Fruit fly (Drosophila melanogaster): ENCODE data around the gene CG10096.

The CG10096 gene

DNA sequence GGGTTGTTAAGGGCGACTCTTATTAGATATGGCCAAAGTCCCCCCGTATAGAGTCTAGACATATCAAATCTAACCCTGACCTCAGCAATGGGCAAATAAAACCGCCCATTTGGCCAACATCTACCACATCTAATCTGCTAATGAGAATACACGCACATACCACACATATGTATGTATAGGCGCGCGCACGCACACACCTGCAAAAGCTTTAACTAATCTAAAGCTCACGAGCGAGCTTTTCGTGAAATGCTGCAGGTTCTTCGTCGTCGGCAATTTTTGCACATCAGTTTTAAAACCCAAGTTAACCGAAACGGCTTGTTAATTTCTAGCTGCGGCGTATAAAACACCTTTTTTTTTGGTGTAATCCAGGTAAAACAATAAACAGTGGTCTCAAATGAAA, 48.0 kb upstream of the CG10096 start (continued):
- TF ChIP-seq Scr (GFP tag; IDR thresholded peaks at IDR 0.05; ENCODE audit: partially characterized antibody) (0 out of 2 replicates have a peak, but pooled peaks have one; percentile 12), Ravus (GFP tag; IDR thresholded peaks at IDR 0.05) (no peak), Hr39 (optimal IDR thresholded peaks at IDR 0.05) (no peak), MTF-1 (GFP tag; optimal IDR thresholded peaks at IDR 0.05; ENCODE audit: borderline replicate concordance) (no peak), YL-1 (GFP tag; optimal IDR thresholded peaks at IDR 0.05) (no peak), NK7.1 (GFP tag; optimal IDR thresholded peaks at IDR 0.05) (no peak), twi (tag; optimal IDR thresholded peaks at IDR 0.05) (no peak), CG12236 (GFP tag; optimal IDR thresholded peaks at IDR 0.05) (no peak), CG12942 (GFP tag; optimal IDR thresholded peaks at IDR 0.05) (no peak), CG17802 (tag; optimal IDR thresholded peaks at IDR 0.05) (no peak), CG13287 (GFP tag; IDR thresholded peaks at IDR 0.05; ENCODE audit: partially characterized antibody) (peak; percentile 14; the same call in 1 of the 2 replicates), dmrt11E (tag; optimal IDR thresholded peaks at IDR 0.05) (no peak), CG7839 (tag; optimal IDR thresholded peaks at IDR 0.05) (no peak), CG4424 (GFP tag; optimal IDR thresholded peaks at IDR 0.05) (no peak), CTCF (GFP tag; optimal IDR thresholded peaks at IDR 0.05) (no peak), Dad (GFP tag; optimal IDR thresholded peaks at IDR 0.05) (no peak), ap (GFP tag; IDR thresholded peaks at IDR 0.05) (no peak), CG6689 (GFP tag; IDR thresholded peaks at IDR 0.05) (no peak), CG12299 (tag; optimal IDR thresholded peaks at IDR 0.05) (no peak), crp (GFP tag; optimal IDR thresholded peaks at IDR 0.05) (no peak), tup (GFP tag; optimal IDR thresholded peaks at IDR 0.05) (no peak), chinmo (GFP tag; IDR thresholded peaks at IDR 0.05; ENCODE audit: partially characterized antibody) (peak; percentile 89; the same call in 3 of the 4 replicates), Sox100B (GFP tag; optimal IDR thresholded peaks at IDR 0.05) (no peak), unc-4 (GFP tag; IDR thresholded peaks at IDR 0.05; ENCODE audit: partially characterized antibody) (peak; percentile 18; the same call in 1 of the 2 replicates), run (tag; optimal IDR thresholded peaks at IDR 0.05) (no peak), az2 (GFP tag; optimal IDR thresholded peaks at IDR 0.05) (no peak), CG18619 (GFP tag; optimal IDR thresholded peaks at IDR 0.05) (no peak), pan (optimal IDR thresholded peaks at IDR 0.05) (no peak), pan (GFP tag; optimal IDR thresholded peaks at IDR 0.05 in 1 of 2, IDR thresholded peaks at IDR 0.05 in 1 of 2) (no peak), odd (GFP tag; optimal IDR thresholded peaks at IDR 0.05) (no peak), gsb-n (tag; optimal IDR thresholded peaks at IDR 0.05) (no peak), Chrac-16 (GFP tag; optimal IDR thresholded peaks at IDR 0.05) (no peak), CG1024 (GFP tag; IDR thresholded peaks at IDR 0.05) (no peak), Eip74EF (GFP tag; optimal IDR thresholded peaks at IDR 0.05) (no peak), fd3F (GFP tag; optimal IDR thresholded peaks at IDR 0.05) (no peak), CG15601 (tag; optimal IDR thresholded peaks at IDR 0.05) (no peak), Poxn (GFP tag; IDR thresholded peaks at IDR 0.05) (no peak), sqz (GFP tag; optimal IDR thresholded peaks at IDR 0.05) (no peak), croc (GFP tag; conservative IDR thresholded peaks at IDR 0.05) (no peak), ash1 (GFP tag; optimal IDR thresholded peaks at IDR 0.05) (no peak), CG10274 (GFP tag; optimal IDR thresholded peaks at IDR 0.05) (no peak), Oaz (GFP tag; IDR thresholded peaks at IDR 0.05) (no peak), salm (tag; optimal IDR thresholded peaks at IDR 0.05) (no peak), tna (GFP tag; IDR thresholded peaks at IDR 0.05; ENCODE audit: partially characterized antibody) (0 out of 2 replicates have a peak, but pooled peaks have one; percentile 37), CG18599 (GFP tag; optimal IDR thresholded peaks at IDR 0.05) (no peak), Nf-YA (GFP tag; IDR thresholded peaks at IDR 0.05) (no peak), PHDP (tag; optimal IDR thresholded peaks at IDR 0.05) (no peak), Dbx (GFP tag; IDR thresholded peaks at IDR 0.05) (no peak), nau (GFP tag; optimal IDR thresholded peaks at IDR 0.05) (no peak), Myb (GFP tag; optimal IDR thresholded peaks at IDR 0.05) (no peak), ara (GFP tag; IDR thresholded peaks at IDR 0.05) (no peak)
